Fruit fly (Drosophila melanogaster): ENCODE results near the gene capt.

Gene capt

DNA sequence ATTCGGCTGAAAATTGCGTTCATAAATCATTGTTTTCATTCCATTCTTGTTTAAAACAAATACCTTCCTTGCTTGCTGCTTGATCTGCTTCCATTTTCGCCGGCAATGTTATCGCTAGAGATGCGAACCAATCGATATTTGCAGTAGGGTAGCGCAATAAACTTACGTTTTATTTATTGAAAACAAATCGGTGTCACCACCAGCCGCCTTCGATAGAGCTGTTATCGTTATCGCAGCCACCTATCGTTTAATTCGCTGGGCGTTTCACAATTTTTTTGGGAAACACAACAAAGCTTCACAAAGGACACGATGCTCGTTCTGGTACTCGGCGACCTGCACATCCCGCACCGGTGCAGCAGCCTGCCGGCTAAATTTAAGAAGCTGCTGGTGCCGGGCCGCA lies 7.5 kb downstream of the capt start, which contains the start of the genes Tfb4 and Vps29 (continued):
- TF ChIP-seq Tbp (GFP tag; optimal IDR thresholded peaks at IDR 0.05) (no peak), sob (GFP tag; IDR thresholded peaks at IDR 0.05) (peak; percentile 70), Sry-δ (GFP tag; optimal IDR thresholded peaks at IDR 0.05) (peak; percentile 94), CG15514 (GFP tag; optimal IDR thresholded peaks at IDR 0.05) (peak; percentile 58), tap (tag; optimal IDR thresholded peaks at IDR 0.05) (no peak), ac (GFP tag; optimal IDR thresholded peaks at IDR 0.05) (no peak), CG11085 (GFP tag; IDR thresholded peaks at IDR 0.05) (peak; percentile 46; the same call in 1 of the 2 replicates), CG6272 (GFP tag; IDR thresholded peaks at IDR 0.05) (peak; percentile 46; the same call in 1 of the 2 replicates), bowl (GFP tag; IDR thresholded peaks at IDR 0.05) (peak; percentile 16; the same call in 1 of the 2 replicates), CG1832 (GFP tag; optimal IDR thresholded peaks at IDR 0.05) (no peak), ase (GFP tag; IDR thresholded peaks at IDR 0.05) (no peak), mam (GFP tag; optimal IDR thresholded peaks at IDR 0.05) (peak; percentile 73), YL-1 (GFP tag; optimal IDR thresholded peaks at IDR 0.05) (peak; percentile 2), Aef1 (GFP tag; IDR thresholded peaks at IDR 0.05) (peak; percentile 24; the same call in 1 of the 3 replicates), her (GFP tag; optimal IDR thresholded peaks at IDR 0.05) (peak; percentile 75), chinmo (GFP tag; IDR thresholded peaks at IDR 0.05; ENCODE audit: partially characterized antibody) (peak; percentile 96), Rfx (GFP tag; IDR thresholded peaks at IDR 0.05) (peak; percentile 81), HLH4C (GFP tag; IDR thresholded peaks at IDR 0.05; ENCODE audit: partially characterized antibody) (peak; percentile 98)

DNA sequence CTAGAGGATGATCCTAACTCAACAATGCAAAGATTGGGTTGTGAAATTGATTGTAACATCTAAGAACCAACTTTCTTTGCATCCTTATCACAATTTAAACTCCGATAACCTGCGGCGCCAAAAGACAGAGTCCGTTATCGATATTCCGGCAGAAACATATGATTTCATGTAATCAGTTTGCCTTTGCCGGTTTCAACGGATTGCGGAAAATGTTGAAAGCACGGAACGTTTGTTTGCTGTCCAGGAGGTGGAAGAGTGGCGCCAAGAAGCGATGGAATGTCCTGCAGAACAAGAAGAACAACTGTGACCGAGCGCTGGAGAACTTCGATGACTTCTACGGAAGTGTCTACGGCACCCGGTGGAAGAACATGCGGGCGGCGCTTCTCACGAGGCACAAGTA lies 10.4 kb downstream of the capt start:
- TF ChIP-seq Dll (GFP tag; IDR thresholded peaks at IDR 0.05; ENCODE audit: partially characterized antibody): peak; percentile 72
- TF ChIP-seq CG10654 (GFP tag; optimal IDR thresholded peaks at IDR 0.05): no peak
- peak; percentile 87 for TF ChIP-seq Dp (GFP tag; optimal IDR thresholded peaks at IDR 0.05)
- TF ChIP-seq unc-4 (GFP tag; IDR thresholded peaks at IDR 0.05; ENCODE audit: partially characterized antibody): peak; percentile 64
- peak; percentile 70 for TF ChIP-seq CG2116 (GFP tag; optimal IDR thresholded peaks at IDR 0.05)
- TF ChIP-seq CG10431 (GFP tag; optimal IDR thresholded peaks at IDR 0.05): peak; percentile 46
- TF ChIP-seq Scr (GFP tag; IDR thresholded peaks at IDR 0.05; ENCODE audit: partially characterized antibody): peak; percentile 58
- TF ChIP-seq sens (GFP tag): peak; percentile 16
- TF ChIP-seq Dref (GFP tag; IDR thresholded peaks at IDR 0.05): peak; percentile 69
- no peak for TF ChIP-seq CG13775 (GFP tag; optimal IDR thresholded peaks at IDR 0.05)
- peak in 1 of 2 experiments; percentile 83 for TF ChIP-seq crp (GFP tag; optimal IDR thresholded peaks at IDR 0.05)
- 0 out of 3 replicates have a peak, but pooled peaks have one; percentile 47 for TF ChIP-seq CG6791 (GFP tag; IDR thresholded peaks at IDR 0.05; ENCODE audit: partially characterized antibody)
- TF ChIP-seq HLH4C (GFP tag; IDR thresholded peaks at IDR 0.05; ENCODE audit: partially characterized antibody): peak; percentile 72
- TF ChIP-seq tna (GFP tag; IDR thresholded peaks at IDR 0.05; ENCODE audit: partially characterized antibody): peak; percentile 50; the same call in 1 of the 2 replicates
- TF ChIP-seq hb (GFP tag; IDR thresholded peaks at IDR 0.05; ENCODE audit: partially characterized antibody): peak; percentile 65; the same call in 1 of the 3 replicates
- TF ChIP-seq CG7963 (GFP tag; IDR thresholded peaks at IDR 0.05; ENCODE audit: partially characterized antibody): peak; percentile 53; the same call in 2 of the 3 replicates
- TF ChIP-seq Dip2 (GFP tag; IDR thresholded peaks at IDR 0.05): no peak
- peak; percentile 3 for TF ChIP-seq Sin3A (optimal IDR thresholded peaks at IDR 0.05)
- TF ChIP-seq al (GFP tag; IDR thresholded peaks at IDR 0.05): no peak
- TF ChIP-seq CG30020 (tag; optimal IDR thresholded peaks at IDR 0.05): no peak
- no peak for TF ChIP-seq CG12104 (GFP tag; optimal IDR thresholded peaks at IDR 0.05)
- no peak for TF ChIP-seq bowl (GFP tag; IDR thresholded peaks at IDR 0.05)
- TF ChIP-seq Sry-δ (GFP tag; optimal IDR thresholded peaks at IDR 0.05): peak; percentile 33
- TF ChIP-seq gcm (GFP tag; optimal IDR thresholded peaks at IDR 0.05): peak; percentile 88
- TF ChIP-seq toy (GFP tag; IDR thresholded peaks at IDR 0.05): no peak
- peak; percentile 19 for TF ChIP-seq CG15601 (tag; optimal IDR thresholded peaks at IDR 0.05)
- no peak for TF ChIP-seq CG10321 (GFP tag; IDR thresholded peaks at IDR 0.05)
- TF ChIP-seq Pdp1 (GFP tag; optimal IDR thresholded peaks at IDR 0.05): peak in 1 of 2 experiments; percentile 69
- TF ChIP-seq zen2 (GFP tag; IDR thresholded peaks at IDR 0.05; ENCODE audit: partially characterized antibody): peak; percentile 86
- TF ChIP-seq Bgb (GFP tag; IDR thresholded peaks at IDR 0.05; ENCODE audit: partially characterized antibody): peak; percentile 43; the same call in 1 of the 2 replicates
- peak; percentile 47 for TF ChIP-seq BEAF-32 (GFP tag; optimal IDR thresholded peaks at IDR 0.05)
- peak; percentile 74; the same call in 1 of the 2 replicates for TF ChIP-seq nerfin-2 (GFP tag; IDR thresholded peaks at IDR 0.05; ENCODE audit: partially characterized antibody)
- 0 out of 4 replicates have a peak, but pooled peaks have one; percentile 58 for TF ChIP-seq chinmo (GFP tag; IDR thresholded peaks at IDR 0.05; ENCODE audit: partially characterized antibody)
